Fruit fly (Drosophila melanogaster): Measurements from ENCODE around the gene Grx3.

The Grx3 gene

DNA sequence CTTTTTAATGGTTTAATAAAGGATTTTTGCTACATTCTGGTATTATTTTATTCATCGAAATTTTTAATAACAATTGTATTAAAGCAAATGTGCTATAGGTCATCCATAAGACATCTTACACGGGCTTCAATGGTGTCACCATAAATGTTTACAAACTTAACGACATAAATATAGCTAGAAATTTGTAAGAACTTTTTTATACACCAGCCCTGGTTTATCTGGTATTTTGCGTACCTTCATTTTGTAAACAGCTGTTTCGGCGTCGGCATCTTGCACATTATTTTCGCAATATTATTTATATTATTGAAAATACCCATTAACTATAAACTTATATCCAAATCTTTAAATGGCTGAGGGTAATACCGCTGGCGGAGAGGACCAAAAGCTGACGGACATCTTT lies 1.1 kb downstream of the Grx3 start, which contains the start of gene Tap42 (continued):
- no peak for TF ChIP-seq sima (GFP tag; optimal IDR thresholded peaks at IDR 0.05)
- peak; percentile 13 for TF ChIP-seq Bteb2 (GFP tag; optimal IDR thresholded peaks at IDR 0.05)
- TF ChIP-seq Ets97D (GFP tag; optimal IDR thresholded peaks at IDR 0.05): no peak
- no peak for TF ChIP-seq CG8281 (tag; optimal IDR thresholded peaks at IDR 0.05)
- no peak for TF ChIP-seq CG1529 (GFP tag; optimal IDR thresholded peaks at IDR 0.05)
- TF ChIP-seq nerfin-2 (GFP tag; IDR thresholded peaks at IDR 0.05; ENCODE audit: partially characterized antibody): no peak
- TF ChIP-seq CG9932 (GFP tag; IDR thresholded peaks at IDR 0.05): peak; percentile 53
- no peak for TF ChIP-seq zf30C (GFP tag; optimal IDR thresholded peaks at IDR 0.05)
- TF ChIP-seq Fer3 (tag; optimal IDR thresholded peaks at IDR 0.05): no peak
- TF ChIP-seq CG13775 (GFP tag; optimal IDR thresholded peaks at IDR 0.05): no peak
- TF ChIP-seq Jarid2 (GFP tag; optimal IDR thresholded peaks at IDR 0.05): no peak
- TF ChIP-seq Aef1 (GFP tag; IDR thresholded peaks at IDR 0.05): no peak
- no peak for TF ChIP-seq Side (GFP tag; optimal IDR thresholded peaks at IDR 0.05)
- no peak for TF ChIP-seq da (GFP tag; optimal IDR thresholded peaks at IDR 0.05)
- TF ChIP-seq CG7987 (GFP tag; optimal IDR thresholded peaks at IDR 0.05): peak; percentile 5
- TF ChIP-seq CG8765 (GFP tag; IDR thresholded peaks at IDR 0.05): no peak
- TF ChIP-seq ERR (GFP tag; optimal IDR thresholded peaks at IDR 0.05): no peak
- no peak for TF ChIP-seq peb (GFP tag; IDR thresholded peaks at IDR 0.05)
- no peak for TF ChIP-seq trh (GFP tag; optimal IDR thresholded peaks at IDR 0.05)
- TF ChIP-seq Drgx (GFP tag; IDR thresholded peaks at IDR 0.05): no peak
- TF ChIP-seq Asciz (GFP tag; optimal IDR thresholded peaks at IDR 0.05): no peak
- no peak for TF ChIP-seq CG4854 (GFP tag; optimal IDR thresholded peaks at IDR 0.05)
- no peak for TF ChIP-seq aop (GFP tag; IDR thresholded peaks at IDR 0.05)
- no peak for TF ChIP-seq knrl (GFP tag; IDR thresholded peaks at IDR 0.05; ENCODE audit: partially characterized antibody)
- TF ChIP-seq insv (GFP tag; optimal IDR thresholded peaks at IDR 0.05): no peak
- TF ChIP-seq CrebB (tag; optimal IDR thresholded peaks at IDR 0.05): no peak
- no peak for TF ChIP-seq CG32767 (GFP tag; IDR thresholded peaks at IDR 0.05)
- no peak for TF ChIP-seq wek (GFP tag; optimal IDR thresholded peaks at IDR 0.05)
- no peak for TF ChIP-seq YL-1 (GFP tag; optimal IDR thresholded peaks at IDR 0.05)
- no peak for TF ChIP-seq gcm2 (GFP tag; optimal IDR thresholded peaks at IDR 0.05)
- TF ChIP-seq Sox102F (GFP tag; optimal IDR thresholded peaks at IDR 0.05): no peak
- no peak for TF ChIP-seq bbx (GFP tag; IDR thresholded peaks at IDR 0.05; ENCODE audit: partially characterized antibody)
- no peak for TF ChIP-seq cg (GFP tag; optimal IDR thresholded peaks at IDR 0.05)
- no peak for TF ChIP-seq CG15073 (GFP tag; optimal IDR thresholded peaks at IDR 0.05)
- no peak for TF ChIP-seq maf-S (GFP tag; optimal IDR thresholded peaks at IDR 0.05)
- no peak for TF ChIP-seq CG18619 (GFP tag; optimal IDR thresholded peaks at IDR 0.05)
- TF ChIP-seq bsh (GFP tag; optimal IDR thresholded peaks at IDR 0.05): peak in 1 of 2 experiments; percentile 13
- TF ChIP-seq exex (tag; optimal IDR thresholded peaks at IDR 0.05): no peak
- no peak for TF ChIP-seq lov (optimal IDR thresholded peaks at IDR 0.05)
- TF ChIP-seq lov (GFP tag; IDR thresholded peaks at IDR 0.05): no peak
- TF ChIP-seq lilli (GFP tag; optimal IDR thresholded peaks at IDR 0.05): peak; percentile 51
- no peak for TF ChIP-seq chn (GFP tag; optimal IDR thresholded peaks at IDR 0.05)
- no peak for TF ChIP-seq CG7963 (GFP tag; IDR thresholded peaks at IDR 0.05; ENCODE audit: partially characterized antibody)
- no peak for TF ChIP-seq CG1832 (GFP tag; optimal IDR thresholded peaks at IDR 0.05)
- no peak for TF ChIP-seq pita (GFP tag; optimal IDR thresholded peaks at IDR 0.05)
- TF ChIP-seq nom (GFP tag; optimal IDR thresholded peaks at IDR 0.05): no peak
- TF ChIP-seq CG7271 (tag; optimal IDR thresholded peaks at IDR 0.05): no peak
- TF ChIP-seq HLH54F (GFP tag; optimal IDR thresholded peaks at IDR 0.05): no peak
- TF ChIP-seq CG31224 (GFP tag; IDR thresholded peaks at IDR 0.05): no peak
- no peak for TF ChIP-seq CG31441 (GFP tag; IDR thresholded peaks at IDR 0.05)
- no peak for TF ChIP-seq hb (GFP tag; IDR thresholded peaks at IDR 0.05; ENCODE audit: partially characterized antibody)
- TF ChIP-seq pfk (GFP tag; optimal IDR thresholded peaks at IDR 0.05): no peak
